ENCODE assay signal across 1 fruit fly cellular context in genomic region chr2L:18186695-18187094, dm6.
TF ChIP-seq lines count a peak whose summit lies in the region.

No protein-coding gene starts in this region.

TF ChIP-seq in whole organism, embryonic, 481 proteins besides CTCF, POLR2A, EP300 and RAD21 (continued from another document):
- 0 out of 3 replicates have a peak, but pooled peaks have one; percentile 43 for TF ChIP-seq ci (GFP tag; IDR thresholded peaks at IDR 0.05; lab: Robert Waterston, UW)
- TF ChIP-seq CG17385 (GFP tag; optimal IDR thresholded peaks at IDR 0.05; lab: Kevin White, UChicago) = peak; percentile 1
- no peak for TF ChIP-seq CG7963 (GFP tag; IDR thresholded peaks at IDR 0.05; lab: Robert Waterston, UW; ENCODE audit: partially characterized antibody)
- TF ChIP-seq H2.0 (GFP tag; IDR thresholded peaks at IDR 0.05; lab: Robert Waterston, UW) = no peak
- TF ChIP-seq CG1529 (GFP tag; optimal IDR thresholded peaks at IDR 0.05; lab: Kevin White, UChicago) = no peak
- no peak for TF ChIP-seq Lim3 (GFP tag; IDR thresholded peaks at IDR 0.05; lab: Robert Waterston, UW)
- no peak for TF ChIP-seq CG17802 (tag; optimal IDR thresholded peaks at IDR 0.05; lab: Kevin White, UChicago)
- no peak for TF ChIP-seq Sry-β (GFP tag; optimal IDR thresholded peaks at IDR 0.05; lab: Kevin White, UChicago)
- TF ChIP-seq pnt (GFP tag; optimal IDR thresholded peaks at IDR 0.05; lab: Kevin White, UChicago) = peak; percentile 15
- no peak for TF ChIP-seq CG8290 (GFP tag; optimal IDR thresholded peaks at IDR 0.05; lab: Kevin White, UChicago)
- peak in 1 of 2 experiments; percentile 39 for TF ChIP-seq CG8290 (tag; optimal IDR thresholded peaks at IDR 0.05; lab: Kevin White, UChicago)
- no peak for TF ChIP-seq CG4404 (GFP tag; IDR thresholded peaks at IDR 0.05; lab: Robert Waterston, UW)
- TF ChIP-seq ato (GFP tag; IDR thresholded peaks at IDR 0.05; lab: Robert Waterston, UW; ENCODE audit: partially characterized antibody) = no peak
- TF ChIP-seq CG32767 (GFP tag; IDR thresholded peaks at IDR 0.05; lab: Robert Waterston, UW) = no peak
- TF ChIP-seq BtbVII (GFP tag; optimal IDR thresholded peaks at IDR 0.05; lab: Kevin White, UChicago) = no peak
- TF ChIP-seq CG13424 (tag; optimal IDR thresholded peaks at IDR 0.05; lab: Kevin White, UChicago) = no peak
- TF ChIP-seq lbe (GFP tag; optimal IDR thresholded peaks at IDR 0.05; lab: Kevin White, UChicago) = no peak
- TF ChIP-seq tx (GFP tag; optimal IDR thresholded peaks at IDR 0.05; lab: Kevin White, UChicago) = no peak
- no peak for TF ChIP-seq CG3281 (GFP tag; optimal IDR thresholded peaks at IDR 0.05; lab: Kevin White, UChicago)
- TF ChIP-seq kah (GFP tag; optimal IDR thresholded peaks at IDR 0.05; lab: Kevin White, UChicago) = no peak
- no peak for TF ChIP-seq cad (GFP tag; optimal IDR thresholded peaks at IDR 0.05; lab: Kevin White, UChicago)
- TF ChIP-seq Bteb2 (GFP tag; optimal IDR thresholded peaks at IDR 0.05; lab: Kevin White, UChicago) = no peak
- no peak for TF ChIP-seq org-1 (GFP tag; optimal IDR thresholded peaks at IDR 0.05; lab: Kevin White, UChicago)
- TF ChIP-seq Optix (GFP tag; IDR thresholded peaks at IDR 0.05; lab: Robert Waterston, UW) = no peak; the same call in 2 of the 3 replicates
- TF ChIP-seq Elba2 (GFP tag; optimal IDR thresholded peaks at IDR 0.05; lab: Kevin White, UChicago) = no peak
- TF ChIP-seq Nf-YA (GFP tag; IDR thresholded peaks at IDR 0.05; lab: Robert Waterston, UW) = no peak
- TF ChIP-seq zen2 (GFP tag; IDR thresholded peaks at IDR 0.05; lab: Robert Waterston, UW; ENCODE audit: partially characterized antibody) = no peak
- TF ChIP-seq cg (GFP tag; optimal IDR thresholded peaks at IDR 0.05; lab: Kevin White, UChicago) = no peak
- no peak for TF ChIP-seq CG16815 (GFP tag; optimal IDR thresholded peaks at IDR 0.05; lab: Kevin White, UChicago)
- no peak for TF ChIP-seq CG16813 (GFP tag; IDR thresholded peaks at IDR 0.05; lab: Robert Waterston, UW; ENCODE audit: partially characterized antibody)
- TF ChIP-seq CG14860 (GFP tag; IDR thresholded peaks at IDR 0.05; lab: Robert Waterston, UW; ENCODE audit: partially characterized antibody) = no peak
- peak; percentile 16 for TF ChIP-seq Hsf (GFP tag; optimal IDR thresholded peaks at IDR 0.05; lab: Kevin White, UChicago)
- TF ChIP-seq h (optimal IDR thresholded peaks at IDR 0.05; lab: Kevin White, UChicago) = no peak
- TF ChIP-seq CG6683 (GFP tag; optimal IDR thresholded peaks at IDR 0.05; lab: Kevin White, UChicago) = no peak
- TF ChIP-seq CG2199 (GFP tag; IDR thresholded peaks at IDR 0.05; lab: Robert Waterston, UW) = no peak
- TF ChIP-seq peb (GFP tag; IDR thresholded peaks at IDR 0.05; lab: Robert Waterston, UW) = no peak
- no peak for TF ChIP-seq ken (GFP tag; IDR thresholded peaks at IDR 0.05; lab: Robert Waterston, UW)
- TF ChIP-seq CG31224 (GFP tag; IDR thresholded peaks at IDR 0.05; lab: Robert Waterston, UW) = no peak
- no peak for TF ChIP-seq tup (GFP tag; optimal IDR thresholded peaks at IDR 0.05; lab: Kevin White, UChicago)
- TF ChIP-seq Vsx1 (GFP tag; optimal IDR thresholded peaks at IDR 0.05; lab: Kevin White, UChicago) = no peak
- TF ChIP-seq so (GFP tag; IDR thresholded peaks at IDR 0.05; lab: Robert Waterston, UW) = no peak
- no peak for TF ChIP-seq bab2 (GFP tag; optimal IDR thresholded peaks at IDR 0.05; lab: Kevin White, UChicago)
- TF ChIP-seq CG10565 (GFP tag; optimal IDR thresholded peaks at IDR 0.05; lab: Kevin White, UChicago) = no peak
- TF ChIP-seq hkb (optimal IDR thresholded peaks at IDR 0.05; lab: Kevin White, UChicago) = no peak
- TF ChIP-seq hkb (GFP tag; IDR thresholded peaks at IDR 0.05; lab: Robert Waterston, UW) = no peak
- no peak for TF ChIP-seq H15 (GFP tag; IDR thresholded peaks at IDR 0.05; lab: Robert Waterston, UW)
- TF ChIP-seq CG18599 (GFP tag; optimal IDR thresholded peaks at IDR 0.05; lab: Kevin White, UChicago) = peak; percentile 68
- TF ChIP-seq crp (GFP tag; optimal IDR thresholded peaks at IDR 0.05; lab: Kevin White, UChicago) = no peak
- no peak for TF ChIP-seq fu2 (GFP tag; optimal IDR thresholded peaks at IDR 0.05; lab: Kevin White, UChicago)
- TF ChIP-seq Mes4 (GFP tag; optimal IDR thresholded peaks at IDR 0.05; lab: Kevin White, UChicago) = no peak
- no peak for TF ChIP-seq vnd (GFP tag; IDR thresholded peaks at IDR 0.05; lab: Robert Waterston, UW; ENCODE audit: partially characterized antibody)
- no peak for TF ChIP-seq bbx (GFP tag; IDR thresholded peaks at IDR 0.05; lab: Robert Waterston, UW; ENCODE audit: partially characterized antibody)
- TF ChIP-seq GATAe (GFP tag; conservative IDR thresholded peaks at IDR 0.05; lab: Robert Waterston, UW) = no peak
- no peak for TF ChIP-seq tna (GFP tag; IDR thresholded peaks at IDR 0.05; lab: Robert Waterston, UW; ENCODE audit: partially characterized antibody)
- no peak for TF ChIP-seq gce (GFP tag; IDR thresholded peaks at IDR 0.05; lab: Robert Waterston, UW)
- TF ChIP-seq CG1792 (GFP tag; optimal IDR thresholded peaks at IDR 0.05; lab: Kevin White, UChicago) = no peak
- no peak for TF ChIP-seq CG16779 (GFP tag; IDR thresholded peaks at IDR 0.05; lab: Robert Waterston, UW)
- TF ChIP-seq CG1603 (tag; optimal IDR thresholded peaks at IDR 0.05; lab: Kevin White, UChicago) = peak; percentile 57
- no peak for TF ChIP-seq CG17612 (GFP tag; IDR thresholded peaks at IDR 0.05; lab: Robert Waterston, UW)
- no peak for TF ChIP-seq Camta (GFP tag; optimal IDR thresholded peaks at IDR 0.05; lab: Kevin White, UChicago)
- TF ChIP-seq Hr51 (GFP tag; optimal IDR thresholded peaks at IDR 0.05; lab: Kevin White, UChicago) = peak in 1 of 2 experiments; percentile 27
- TF ChIP-seq CG1832 (GFP tag; optimal IDR thresholded peaks at IDR 0.05; lab: Kevin White, UChicago) = no peak
- no peak for TF ChIP-seq CG15479 (GFP tag; optimal IDR thresholded peaks at IDR 0.05; lab: Kevin White, UChicago)
- TF ChIP-seq pum (GFP tag; optimal IDR thresholded peaks at IDR 0.05; lab: Kevin White, UChicago) = peak; percentile 3
- TF ChIP-seq CG3838 (GFP tag; optimal IDR thresholded peaks at IDR 0.05; lab: Kevin White, UChicago) = no peak
- no peak for TF ChIP-seq hth (optimal IDR thresholded peaks at IDR 0.05; lab: Kevin White, UChicago)
- peak; percentile 19 for TF ChIP-seq Oli (tag; optimal IDR thresholded peaks at IDR 0.05; lab: Kevin White, UChicago)
- no peak for TF ChIP-seq Nf-YB (GFP tag; optimal IDR thresholded peaks at IDR 0.05; lab: Kevin White, UChicago)
- TF ChIP-seq CG17328 (GFP tag; IDR thresholded peaks at IDR 0.05; lab: Robert Waterston, UW) = no peak
- TF ChIP-seq CG13287 (GFP tag; IDR thresholded peaks at IDR 0.05; lab: Robert Waterston, UW; ENCODE audit: partially characterized antibody) = no peak
- no peak for TF ChIP-seq Med (GFP tag; lab: Kevin White, UChicago)
